Worm (Caenorhabditis elegans): Measurements from ENCODE around the gene F35C11.4.
A peak's percentile ranks its signal among the peaks of the same experiment; 100 is the strongest.

Gene F35C11.4

DNA sequence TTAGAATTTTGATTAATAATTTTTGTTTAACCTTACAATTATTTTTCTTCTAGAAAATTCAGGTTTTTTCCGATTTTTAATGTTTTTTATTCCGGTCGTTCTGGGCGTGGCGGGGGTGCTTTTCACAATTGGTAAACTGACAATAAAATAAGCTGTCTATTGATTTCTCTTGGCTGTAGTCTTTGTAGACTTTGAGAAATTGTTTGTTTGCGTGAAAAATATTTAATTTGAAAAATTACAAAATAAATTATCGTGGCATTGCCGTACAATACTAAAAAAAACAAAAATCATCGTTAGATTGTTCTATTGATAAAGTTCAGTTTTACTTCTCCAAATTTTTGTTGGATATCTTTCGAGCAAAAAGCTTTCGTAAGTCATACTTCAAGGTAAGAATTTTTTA, 2.3 kb upstream of the F35C11.4 start, which contains the start of gene F35C11.3:
Gene F35C11.3, plus strand, starts transcription at position 301 of the 400 bp plus-strand sequence.
- no peak for TF ChIP-seq die-1 (tag; optimal IDR thresholded peaks at IDR 0.05)

DNA sequence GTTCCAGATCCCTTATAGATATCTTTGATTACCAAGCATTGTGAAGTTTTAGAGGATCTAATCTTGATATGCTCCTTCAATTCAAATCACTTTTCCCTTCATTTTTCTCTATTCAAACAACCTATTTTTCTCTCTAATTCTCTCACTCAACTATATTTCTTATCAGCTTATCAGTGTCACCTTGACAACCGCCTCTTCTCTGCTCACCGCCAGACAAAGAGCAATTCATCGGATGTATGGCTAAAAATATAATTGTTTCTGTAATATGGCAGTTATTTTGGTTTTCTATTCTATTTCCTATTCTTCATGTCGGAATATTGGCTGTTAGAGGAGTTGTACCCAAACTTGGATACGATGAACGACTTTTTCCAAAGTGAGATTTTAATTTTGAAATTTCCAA, 906 bp downstream of the F35C11.4 start:
- TF ChIP-seq Y56A3A.18 (GFP tag; IDR thresholded peaks at IDR 0.05) (no peak), zfh-2 (GFP tag; conservative IDR thresholded peaks at IDR 0.05) (no peak), snpc-1.1 (tag; optimal IDR thresholded peaks at IDR 0.05; ENCODE audit: insufficient read depth) (no peak), hlh-26 (GFP tag; conservative IDR thresholded peaks at IDR 0.05) (no peak), madf-3 (GFP tag; IDR thresholded peaks at IDR 0.05) (no peak), madf-6 (GFP tag; IDR thresholded peaks at IDR 0.05) (no peak), egl-18 (GFP tag; IDR thresholded peaks at IDR 0.05) (no peak), lsy-27 (tag; optimal IDR thresholded peaks at IDR 0.05; ENCODE audit: borderline replicate concordance, insufficient read depth) (no peak), T07F8.4 (tag; optimal IDR thresholded peaks at IDR 0.05) (no peak), F37B4.10 (GFP tag; IDR thresholded peaks at IDR 0.05) (no peak), hsf-1 (GFP tag; IDR thresholded peaks at IDR 0.05) (no peak), madf-8 (GFP tag; conservative IDR thresholded peaks at IDR 0.05) (no peak), bed-1 (GFP tag; IDR thresholded peaks at IDR 0.05) (no peak), F23B12.7 (tag; optimal IDR thresholded peaks at IDR 0.05; ENCODE audit: insufficient read depth) (no peak), K12H6.12 (tag; optimal IDR thresholded peaks at IDR 0.05) (no peak)

DNA sequence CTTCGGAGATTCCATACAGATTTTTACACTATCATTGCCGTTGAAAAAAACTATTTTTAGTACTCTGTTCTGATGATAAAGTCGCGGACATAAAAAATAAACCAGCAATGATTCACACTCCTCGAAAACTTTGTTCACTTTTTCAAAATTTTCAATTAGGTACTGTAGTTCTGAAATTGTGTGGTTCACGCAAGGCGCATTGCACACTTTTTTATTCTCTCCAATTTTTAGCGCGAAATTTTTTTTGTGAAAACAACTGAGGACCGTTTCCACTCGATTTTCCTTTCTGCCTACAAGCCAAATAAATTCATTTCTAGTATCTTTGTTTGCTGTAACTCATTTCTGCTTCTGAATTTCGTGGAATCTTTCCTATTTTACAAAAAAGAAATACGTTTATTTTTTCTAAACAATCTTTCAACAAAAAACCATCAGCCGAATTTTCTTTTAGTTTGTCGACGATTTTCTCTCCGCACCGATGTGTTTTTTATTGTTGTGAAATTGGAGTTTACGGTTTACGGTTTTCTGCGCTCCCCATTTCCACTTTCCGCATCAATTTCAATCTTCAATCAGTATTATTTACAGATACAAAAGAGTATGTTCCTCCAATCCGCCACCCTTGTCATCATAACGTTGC, 4.5 kb downstream of the F35C11.4 start, which contains the start of gene F35C11.5:
Gene F35C11.5, plus strand, starts transcription at position 584 of the 634 bp plus-strand sequence.
- TF ChIP-seq cebp-2 (GFP tag; IDR thresholded peaks at IDR 0.05) (no peak), ekl-4 (GFP tag; IDR thresholded peaks at IDR 0.05) (no peak), F37B4.10 (GFP tag; IDR thresholded peaks at IDR 0.05) (no peak), nhr-80 (tag; optimal IDR thresholded peaks at IDR 0.05) (no peak), egl-44 (GFP tag; IDR thresholded peaks at IDR 0.05) (no peak), ztf-3 (GFP tag; optimal IDR thresholded peaks at IDR 0.05) (no peak), lsl-1 (GFP tag; optimal IDR thresholded peaks at IDR 0.05) (peak; percentile 93), B0261.1 (tag; optimal IDR thresholded peaks at IDR 0.05) (no peak), dox-1 (GFP tag; IDR thresholded peaks at IDR 0.05) (peak; percentile 21; the same call in 1 of the 2 replicates), unc-130 (GFP tag; optimal IDR thresholded peaks at IDR 0.05) (no peak), efl-1 (GFP tag; optimal IDR thresholded peaks at IDR 0.05) (peak; percentile 86), lin-26 (GFP tag; IDR thresholded peaks at IDR 0.05) (no peak), F23B12.7 (tag; optimal IDR thresholded peaks at IDR 0.05; ENCODE audit: insufficient read depth) (no peak), madf-6 (GFP tag; IDR thresholded peaks at IDR 0.05) (peak; percentile 92), ceh-58 (GFP tag; IDR thresholded peaks at IDR 0.05) (no peak), somi-1 (GFP tag; optimal IDR thresholded peaks at IDR 0.05) (no peak), egrh-3 (GFP tag; IDR thresholded peaks at IDR 0.05) (no peak), tbx-9 (tag; optimal IDR thresholded peaks at IDR 0.05; ENCODE audit: borderline replicate concordance) (no peak), pbrm-1 (GFP tag; IDR thresholded peaks at IDR 0.05) (no peak), Y95B8A.8 (GFP tag; IDR thresholded peaks at IDR 0.05) (no peak), F33H1.4 (GFP tag; IDR thresholded peaks at IDR 0.05) (peak; percentile 67), dpl-1 (GFP tag; optimal IDR thresholded peaks at IDR 0.05) (peak; percentile 66), bed-1 (GFP tag; IDR thresholded peaks at IDR 0.05) (no peak), hsf-1 (GFP tag; IDR thresholded peaks at IDR 0.05) (no peak), cebp-1 (GFP tag; IDR thresholded peaks at IDR 0.05) (no peak), cebp-1 (tag; optimal IDR thresholded peaks at IDR 0.05) (no peak), snpc-3.4 (tag; optimal IDR thresholded peaks at IDR 0.05) (peak; percentile 29), lin-54 (GFP tag; optimal IDR thresholded peaks at IDR 0.05) (peak; percentile 48), ceh-40 (GFP tag; IDR thresholded peaks at IDR 0.05) (no peak), ceh-100 (GFP tag; IDR thresholded peaks at IDR 0.05) (no peak), nhr-120 (GFP tag; IDR thresholded peaks at IDR 0.05) (no peak), xnd-1 (tag; optimal IDR thresholded peaks at IDR 0.05) (peak; percentile 88), D2030.7 (GFP tag; IDR thresholded peaks at IDR 0.05) (peak; percentile 39; the same call in 1 of the 2 replicates)

Measured in whole organism, young adult.